Fruit fly (Drosophila melanogaster): ENCODE measurements around the gene Elp1.

Gene Elp1

dm6 chr3R:11617363-11617762 is 33.4 kb upstream of the Elp1 start (continued):
- TF ChIP-seq ERR (GFP tag; optimal IDR thresholded peaks at IDR 0.05) (no peak), Sox102F (GFP tag; optimal IDR thresholded peaks at IDR 0.05) (peak; percentile 26), Antp (GFP tag; optimal IDR thresholded peaks at IDR 0.05) (peak; percentile 6), CG9609 (GFP tag; optimal IDR thresholded peaks at IDR 0.05) (no peak), CG7357 (GFP tag; IDR thresholded peaks at IDR 0.05) (peak; percentile 40; the same call in 1 of the 3 replicates), chm (GFP tag; IDR thresholded peaks at IDR 0.05) (peak; percentile 13; the same call in 1 of the 2 replicates), Med (GFP tag) (peak; percentile 49), Hr78 (GFP tag; optimal IDR thresholded peaks at IDR 0.05) (no peak), NK7.1 (GFP tag; optimal IDR thresholded peaks at IDR 0.05) (no peak), Drgx (GFP tag; IDR thresholded peaks at IDR 0.05) (peak; percentile 44; the same call in 1 of the 2 replicates), Camta (GFP tag; optimal IDR thresholded peaks at IDR 0.05) (peak; percentile 5), jigr1 (GFP tag; IDR thresholded peaks at IDR 0.05) (no peak), pum (GFP tag; optimal IDR thresholded peaks at IDR 0.05) (peak; percentile 2), CG9727 (GFP tag; optimal IDR thresholded peaks at IDR 0.05) (peak; percentile 55), CG9437 (GFP tag; optimal IDR thresholded peaks at IDR 0.05) (peak; percentile 25), CG6813 (GFP tag; optimal IDR thresholded peaks at IDR 0.05) (peak; percentile 10), CG31441 (GFP tag; IDR thresholded peaks at IDR 0.05) (peak; percentile 41; the same call in 1 of the 2 replicates), tap (tag; optimal IDR thresholded peaks at IDR 0.05) (peak; percentile 9), prd (optimal IDR thresholded peaks at IDR 0.05) (no peak), prd (GFP tag; IDR thresholded peaks at IDR 0.05) (peak; percentile 7; the same call in 1 of the 3 replicates), CG17328 (GFP tag; IDR thresholded peaks at IDR 0.05) (0 out of 2 replicates have a peak, but pooled peaks have one; percentile 10), CG14965 (GFP tag; optimal IDR thresholded peaks at IDR 0.05; ENCODE audit: borderline replicate concordance) (no peak), chif (GFP tag; optimal IDR thresholded peaks at IDR 0.05) (peak; percentile 3 to 46), CG17361 (GFP tag; IDR thresholded peaks at IDR 0.05) (0 out of 3 replicates have a peak, but pooled peaks have one; percentile 36), CG2678 (tag; optimal IDR thresholded peaks at IDR 0.05) (peak; percentile 35), Trl (optimal IDR thresholded peaks at IDR 0.05) (no peak), Trl (GFP tag; optimal IDR thresholded peaks at IDR 0.05) (peak; percentile 17), Hsf (GFP tag; optimal IDR thresholded peaks at IDR 0.05) (peak; percentile 57), CG15696 (tag; optimal IDR thresholded peaks at IDR 0.05) (peak; percentile 53), Nf-YC (tag; optimal IDR thresholded peaks at IDR 0.05) (no peak), CG14710 (tag; optimal IDR thresholded peaks at IDR 0.05) (peak; percentile 88), CG3407 (GFP tag; optimal IDR thresholded peaks at IDR 0.05) (peak; percentile 41), Atf-2 (GFP tag; optimal IDR thresholded peaks at IDR 0.05) (peak; percentile 26)

DNA sequence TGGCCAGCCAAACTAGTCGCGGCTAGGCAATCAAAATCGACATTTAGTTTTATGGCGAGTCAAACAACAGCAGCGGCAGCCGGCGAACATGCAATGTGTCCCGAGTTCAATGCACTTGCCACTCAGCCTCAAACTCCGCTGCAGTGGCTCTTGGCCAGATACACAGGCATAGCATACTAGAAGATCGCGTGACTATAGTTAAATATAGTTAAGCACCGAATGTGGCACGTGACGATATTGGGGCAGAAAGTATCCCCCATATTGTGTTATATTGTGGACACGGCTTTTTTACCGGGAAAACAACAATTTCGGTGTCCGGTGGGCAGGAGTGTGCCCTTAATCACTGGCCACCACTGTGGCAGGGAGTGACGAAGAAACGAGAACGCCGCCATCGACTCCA is 32.9 kb upstream of the Elp1 start:
- TF ChIP-seq CG15073 (GFP tag; optimal IDR thresholded peaks at IDR 0.05) (peak; percentile 94), CG9932 (GFP tag; IDR thresholded peaks at IDR 0.05) (peak; percentile 2; the same call in 1 of the 2 replicates), Ets65A (GFP tag) (peak; percentile 56), CG5953 (GFP tag; IDR thresholded peaks at IDR 0.05) (peak; percentile 10; the same call in 1 of the 2 replicates), CG2116 (GFP tag; optimal IDR thresholded peaks at IDR 0.05) (no peak), klu (GFP tag; IDR thresholded peaks at IDR 0.05) (no peak), Med (GFP tag) (peak; percentile 48)

dm6 chr3R:11618879-11619278 is 31.9 kb upstream of the Elp1 start:
- TF ChIP-seq CG2199 (GFP tag; IDR thresholded peaks at IDR 0.05) (0 out of 3 replicates have a peak, but pooled peaks have one; percentile 46), pan (optimal IDR thresholded peaks at IDR 0.05) (no peak), pan (GFP tag; optimal IDR thresholded peaks at IDR 0.05 in 1 of 2, IDR thresholded peaks at IDR 0.05 in 1 of 2) (peak in 1 of 2 experiments; percentile 21), mam (GFP tag; optimal IDR thresholded peaks at IDR 0.05) (no peak), Dek (tag; optimal IDR thresholded peaks at IDR 0.05) (no peak), CG12299 (tag; optimal IDR thresholded peaks at IDR 0.05) (no peak), CG9437 (GFP tag; optimal IDR thresholded peaks at IDR 0.05) (no peak), CG11560 (tag; IDR thresholded peaks at IDR 0.05) (no peak), CG10366 (GFP tag; IDR thresholded peaks at IDR 0.05) (no peak), crc (GFP tag; optimal IDR thresholded peaks at IDR 0.05) (no peak), phol (tag; optimal IDR thresholded peaks at IDR 0.05) (no peak), peb (GFP tag; IDR thresholded peaks at IDR 0.05) (no peak), dysf (GFP tag; IDR thresholded peaks at IDR 0.05) (0 out of 3 replicates have a peak, but pooled peaks have one; percentile 8), Drgx (GFP tag; IDR thresholded peaks at IDR 0.05) (0 out of 2 replicates have a peak, but pooled peaks have one; percentile 9), twi (tag; optimal IDR thresholded peaks at IDR 0.05) (peak; percentile 40)
